Fruit fly (Drosophila melanogaster): ENCODE measurements around the gene Poxm.

DNA sequence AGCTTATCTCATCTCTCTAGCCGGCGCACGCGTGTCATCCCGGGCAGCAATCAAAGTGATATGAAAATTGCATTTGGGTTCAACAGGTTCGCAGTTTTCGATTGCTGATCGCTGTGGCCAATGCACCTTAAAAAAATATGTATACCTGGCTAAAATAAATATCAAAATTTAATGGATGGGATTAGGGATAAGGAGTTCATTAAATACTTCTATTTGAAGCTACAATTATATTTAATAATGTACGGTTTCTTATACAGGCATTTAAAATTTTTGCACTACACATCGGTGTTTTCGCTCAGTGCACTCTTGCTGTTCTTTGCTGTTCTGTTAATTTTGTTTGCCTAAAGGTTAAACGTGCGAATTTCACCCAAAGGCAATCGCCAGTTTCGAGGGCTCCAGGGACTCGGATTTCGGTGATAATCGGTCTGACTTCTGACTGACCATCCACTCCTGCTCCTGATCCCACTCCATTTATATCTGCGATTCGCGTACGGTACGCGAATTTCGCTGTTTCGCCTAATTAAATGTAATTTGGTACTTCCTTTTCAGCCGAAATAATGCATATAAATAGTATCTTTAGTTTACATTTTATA is 60.9 kb downstream of the Poxm start:
- TF ChIP-seq CG3032 (tag; optimal IDR thresholded peaks at IDR 0.05) (no peak), Eip75B (GFP tag; optimal IDR thresholded peaks at IDR 0.05) (no peak), CG8632 (GFP tag; optimal IDR thresholded peaks at IDR 0.05) (no peak), CG32006 (GFP tag; optimal IDR thresholded peaks at IDR 0.05) (no peak)

Measured in whole organism, prepupa.